Worm (Caenorhabditis elegans): Measurements from ENCODE around the gene exos-2.

- TF ChIP-seq zfh-2 (GFP tag; conservative IDR thresholded peaks at IDR 0.05) (no peak), ekl-4 (GFP tag; IDR thresholded peaks at IDR 0.05) (no peak), C06A6.2 (GFP tag; conservative IDR thresholded peaks at IDR 0.05) (no peak), F39B2.1 (GFP tag; IDR thresholded peaks at IDR 0.05) (no peak), unc-62 (GFP tag; optimal IDR thresholded peaks at IDR 0.05) (no peak), snpc-4 (GFP tag; optimal IDR thresholded peaks at IDR 0.05) (no peak), snpc-4 (tag; optimal IDR thresholded peaks at IDR 0.05) (no peak), F23B12.7 (tag; optimal IDR thresholded peaks at IDR 0.05; ENCODE audit: insufficient read depth) (no peak), attf-6 (GFP tag; IDR thresholded peaks at IDR 0.05) (no peak), D2030.7 (GFP tag; IDR thresholded peaks at IDR 0.05) (no peak), ama-1 (optimal IDR thresholded peaks at IDR 0.05) (no peak), ama-1 (GFP tag; optimal IDR thresholded peaks at IDR 0.05) (no peak), mes-4 (tag; optimal IDR thresholded peaks at IDR 0.05) (no peak), aptf-2 (GFP tag; conservative IDR thresholded peaks at IDR 0.05) (no peak), ceh-58 (GFP tag; IDR thresholded peaks at IDR 0.05) (no peak), nhr-90 (tag; optimal IDR thresholded peaks at IDR 0.05) (no peak)
Measured at ce11 chrIV:6404871-6405270, 10.4 kb upstream of the exos-2 start, which contains the start of gene srv-13.

Measured in whole organism, young adult.